Worm (Caenorhabditis elegans): ENCODE measurements around the gene F02C9.1.

DNA sequence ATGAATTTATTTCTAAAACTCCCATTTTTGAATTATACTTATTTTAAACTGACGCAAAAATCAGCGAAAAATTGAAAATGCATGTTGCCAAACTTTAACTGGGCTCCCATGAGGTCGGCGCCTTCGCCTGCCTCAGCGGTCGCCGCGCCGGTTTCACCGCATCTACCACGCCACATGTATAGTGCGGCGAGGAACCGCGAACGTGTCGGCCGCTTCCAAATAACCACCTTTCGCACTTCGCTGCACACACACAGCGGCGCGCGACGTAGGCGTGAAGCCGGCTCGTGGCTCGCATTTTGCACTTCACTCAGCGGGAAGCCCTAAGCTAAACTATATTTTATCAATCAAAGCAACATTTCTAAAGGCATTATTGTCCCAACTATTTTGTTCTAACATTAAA is 38.0 kb upstream of the F02C9.1 start:
- TF ChIP-seq elt-2 (tag; optimal IDR thresholded peaks at IDR 0.05) (no peak), che-1 (tag; optimal IDR thresholded peaks at IDR 0.05) (no peak), unc-55 (GFP tag; optimal IDR thresholded peaks at IDR 0.05) (no peak), unc-42 (tag; optimal IDR thresholded peaks at IDR 0.05) (no peak), ceh-19 (GFP tag; optimal IDR thresholded peaks at IDR 0.05) (no peak), pha-4 (tag; optimal IDR thresholded peaks at IDR 0.05) (no peak), lin-11 (tag; optimal IDR thresholded peaks at IDR 0.05) (no peak), fkh-6 (tag; optimal IDR thresholded peaks at IDR 0.05) (no peak), pax-1 (tag; optimal IDR thresholded peaks at IDR 0.05) (no peak)
